Fruit fly (Drosophila melanogaster) whole organism, prepupa: ENCODE measurements around the gene CG8034.

Experiments used
- CG10631 ChIP-seq: fragments of 200-800 bp; sonication (Bioruptor generic); optimal IDR thresholded peaks from 2 replicates; lab custom pipeline; 2016; ENCODE audit warnings: missing biosample characterization, missing genetic modification characterization
- CG10669 ChIP-seq: fragments of 200-800 bp; sonication (Bioruptor generic); optimal IDR thresholded peaks from 3 replicates; lab custom pipeline; 2018; ENCODE audit warnings: missing biosample characterization, mild to moderate bottlenecking, missing genetic modification characterization, moderate library complexity
- CG3032 ChIP-seq: fragments of 200-800 bp; optimal IDR thresholded peaks from 2 replicates; lab custom pipeline; 2019; ENCODE audit warnings: missing biosample characterization, mild to moderate bottlenecking, missing genetic modification characterization, moderate library complexity
- CG31627 ChIP-seq: fragments of 200-800 bp; sonication (Bioruptor generic); optimal IDR thresholded peaks from 3 replicates; lab custom pipeline; 2016; ENCODE audit warnings: missing biosample characterization, missing genetic modification characterization
- CG34406 ChIP-seq: fragments of 200-800 bp; sonication (Bioruptor generic); optimal IDR thresholded peaks from 3 replicates; lab custom pipeline; 2016; ENCODE audit warnings: missing biosample characterization, missing genetic modification characterization
- CG4318 ChIP-seq: fragments of 200-800 bp; sonication (Bioruptor generic); optimal IDR thresholded peaks from 3 replicates; lab custom pipeline; 2017; ENCODE audit warnings: missing biosample characterization, mild to moderate bottlenecking, missing genetic modification characterization
- CG6163 ChIP-seq: fragments of 200-800 bp; sonication (Bioruptor generic); IDR thresholded peaks from 3 replicates; pipeline ENCODE4 v1.3.6; 2022; ENCODE audit warnings: missing biosample characterization, missing genetic modification characterization
- CG6276 ChIP-seq: fragments of 200-800 bp; sonication (Bioruptor generic); optimal IDR thresholded peaks from 2 replicates; lab custom pipeline; 2017; ENCODE audit warnings: missing biosample characterization, mild to moderate bottlenecking, missing genetic modification characterization
- CG6792 ChIP-seq: fragments of 200-800 bp; sonication (Bioruptor generic); optimal IDR thresholded peaks from 3 replicates; lab custom pipeline; 2016; ENCODE audit warnings: missing biosample characterization, missing genetic modification characterization
- CG6808 ChIP-seq: fragments of 200-800 bp; sonication (Bioruptor generic); optimal IDR thresholded peaks from 3 replicates; lab custom pipeline; 2017; ENCODE audit warnings: missing biosample characterization, missing genetic modification characterization, mild to moderate bottlenecking, moderate library complexity, missing genetic modification reagents
- CG8632 ChIP-seq: fragments of 200-800 bp; sonication (Bioruptor generic); optimal IDR thresholded peaks from 3 replicates; lab custom pipeline; 2016; ENCODE audit warnings: missing biosample characterization, missing genetic modification characterization
- CG9139 ChIP-seq: fragments of 200-800 bp; sonication (Bioruptor generic); optimal IDR thresholded peaks from 3 replicates; lab custom pipeline; 2017; ENCODE audit warnings: missing biosample characterization, mild to moderate bottlenecking, missing genetic modification characterization
- Eip75B ChIP-seq: fragments of 200-800 bp; sonication (Bioruptor generic); optimal IDR thresholded peaks from 3 replicates; lab custom pipeline; 2016; ENCODE audit warnings: missing biosample characterization, missing genetic modification characterization
- Eip78C ChIP-seq: fragments of 200-800 bp; sonication (Bioruptor generic); peaks from one replicate; lab custom pipeline; 2016; ENCODE audit warnings: missing biosample characterization, missing genetic modification characterization
- Ets21C ChIP-seq: fragments of 200-800 bp; sonication (Bioruptor generic); optimal IDR thresholded peaks from 3 replicates; lab custom pipeline; 2016; ENCODE audit warnings: missing biosample characterization, missing genetic modification characterization
- Ets96B ChIP-seq: fragments of 200-800 bp; optimal IDR thresholded peaks from 2 replicates; lab custom pipeline; 2019; ENCODE audit warnings: missing biosample characterization, mild to moderate bottlenecking, missing genetic modification characterization, moderate library complexity
- Hr38 ChIP-seq: sonication (Bioruptor generic); optimal IDR thresholded peaks from 2 replicates; lab custom pipeline; 2016; ENCODE audit warnings: missing biosample characterization, missing genetic modification characterization
- Hr39 ChIP-seq: fragments of 200-800 bp; sonication (Bioruptor generic); optimal IDR thresholded peaks from 2 replicates; lab custom pipeline; 2016; ENCODE audit warnings: missing biosample characterization, missing genetic modification characterization
- Hr4 ChIP-seq: fragments of 200-800 bp; sonication (Bioruptor generic); optimal IDR thresholded peaks from 3 replicates; lab custom pipeline; 2016; ENCODE audit warnings: missing biosample characterization, missing genetic modification characterization
- Met ChIP-seq: fragments of 200-800 bp; sonication (Bioruptor generic); optimal IDR thresholded peaks from 3 replicates; lab custom pipeline; 2016; ENCODE audit warnings: missing biosample characterization, missing genetic modification characterization
- Smox ChIP-seq: fragments of 200-800 bp; sonication (Bioruptor generic); optimal IDR thresholded peaks from 3 replicates; lab custom pipeline; 2016; ENCODE audit warnings: missing biosample characterization, missing genetic modification characterization
- Sox14 ChIP-seq: fragments of 200-800 bp; sonication (Bioruptor generic); optimal IDR thresholded peaks from 3 replicates; lab custom pipeline; 2016; ENCODE audit warnings: missing biosample characterization, missing genetic modification characterization
- Sox15 ChIP-seq: fragments of 200-800 bp; sonication (Bioruptor generic); optimal IDR thresholded peaks from 3 replicates; lab custom pipeline; 2016; ENCODE audit warnings: missing biosample characterization, missing genetic modification characterization
- achi ChIP-seq: fragments of 200-800 bp; sonication (Bioruptor generic); optimal IDR thresholded peaks from 3 replicates; lab custom pipeline; 2016; ENCODE audit warnings: missing biosample characterization, missing genetic modification characterization
- acj6 ChIP-seq: fragments of 200-800 bp; sonication (Bioruptor generic); optimal IDR thresholded peaks from 3 replicates; lab custom pipeline; 2016; ENCODE audit warnings: missing biosample characterization, missing genetic modification characterization
- cyc ChIP-seq: fragments of 200-800 bp; sonication (Bioruptor generic); optimal IDR thresholded peaks from 3 replicates; lab custom pipeline; 2016; ENCODE audit warnings: missing biosample characterization, missing genetic modification characterization
- dac ChIP-seq: fragments of 200-800 bp; sonication (Bioruptor generic); optimal IDR thresholded peaks from 2 replicates; lab custom pipeline; 2017; ENCODE audit warnings: missing biosample characterization, mild to moderate bottlenecking, missing genetic modification characterization
- dsx ChIP-seq: fragments of 200-800 bp; optimal IDR thresholded peaks from 3 replicates; lab custom pipeline; 2019; ENCODE audit warnings: missing biosample characterization, mild to moderate bottlenecking, missing genetic modification characterization, moderate library complexity; ENCODE audit not compliant: poor library complexity, severe bottlenecking
- eg ChIP-seq: fragments of 200-800 bp; sonication (Bioruptor generic); IDR thresholded peaks from 3 replicates; pipeline ENCODE4 v1.3.6; 2022; ENCODE audit warnings: missing biosample characterization, missing genetic modification characterization
- esn ChIP-seq: fragments of 200-800 bp; sonication (Bioruptor generic); optimal IDR thresholded peaks from 2 replicates; lab custom pipeline; 2016; ENCODE audit warnings: missing biosample characterization, mild to moderate bottlenecking, missing genetic modification characterization, moderate library complexity
- salr ChIP-seq, 2 experiments: fragments of 200-800 bp; sonication (Bioruptor generic); optimal IDR thresholded peaks; 3 replicates each; lab custom pipeline; 2016 to 2018; ENCODE audit warnings: missing biosample characterization in 2 of 2, missing genetic modification characterization in 2 of 2, mild to moderate bottlenecking in 1 of 2
- ss ChIP-seq, 2 experiments: fragments of 200-800 bp; sonication (Bioruptor generic); optimal IDR thresholded peaks; 2 replicates in 1 of 2; 3 replicates in 1 of 2; lab custom pipeline; 2017 to 2018; ENCODE audit warnings: mild to moderate bottlenecking in 2 of 2, missing biosample characterization in 2 of 2, missing genetic modification characterization in 2 of 2, moderate library complexity in 1 of 2
- svp ChIP-seq: fragments of 200-800 bp; sonication (Bioruptor generic); peaks from one replicate; lab custom pipeline; 2016; ENCODE audit warnings: missing biosample characterization, missing genetic modification characterization
- topi ChIP-seq: fragments of 200-800 bp; sonication (Bioruptor generic); optimal IDR thresholded peaks from 3 replicates; lab custom pipeline; 2016; ENCODE audit warnings: missing biosample characterization, missing genetic modification characterization

CG8034 gene

DNA sequence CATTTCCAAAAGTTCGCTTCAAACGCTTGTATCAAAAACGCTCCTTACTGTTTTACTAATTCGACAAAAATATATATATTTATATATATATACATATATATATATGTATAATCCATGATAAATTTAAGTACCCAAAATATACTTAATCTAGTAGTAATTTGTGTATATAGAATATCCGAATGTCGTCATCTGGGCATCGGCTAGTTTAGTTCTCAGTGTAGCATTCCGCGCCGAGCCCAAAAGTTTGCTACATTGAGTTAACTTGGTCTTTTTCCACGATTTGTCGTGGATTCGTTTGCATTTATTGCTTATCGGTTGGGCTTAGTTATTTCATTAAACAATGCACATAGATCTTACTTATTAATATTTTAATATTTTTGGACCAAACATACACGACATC, 16.7 kb downstream of the CG8034 start (continued):
- TF ChIP-seq CG6808 (GFP tag; lab: Kevin White, UChicago) (no peak), achi (peak; percentile 31), CG34406 (GFP tag; lab: Kevin White, UChicago) (peak; percentile 67)

DNA sequence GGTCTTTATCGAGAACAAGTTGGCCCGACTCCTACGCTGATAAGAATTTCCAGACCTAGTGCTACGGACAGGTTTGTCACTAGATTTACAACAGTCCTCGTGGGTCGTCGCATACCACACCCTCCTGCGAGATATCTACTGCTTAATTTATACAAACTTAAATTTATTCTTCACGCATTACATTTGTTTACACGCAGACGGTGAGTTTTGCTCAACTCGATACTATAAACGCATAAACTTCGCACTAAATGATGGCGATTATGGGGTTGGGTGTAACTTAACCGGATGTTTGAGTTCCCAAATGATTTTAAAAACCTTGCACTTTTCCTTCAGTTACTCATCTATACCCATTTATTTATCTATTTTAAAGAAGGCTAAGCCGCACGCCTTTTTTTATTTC, 17.3 kb downstream of the CG8034 start:
- TF ChIP-seq Hr39 (no peak), Eip78C (GFP tag; lab: Kevin White, UChicago) (no peak), CG8632 (GFP tag; lab: Kevin White, UChicago) (no peak)
- TF ChIP-seq, all 60 proteins: peak for 0

- TF ChIP-seq achi = no peak
- TF ChIP-seq Eip78C (GFP tag; lab: Kevin White, UChicago) = no peak
- no peak for TF ChIP-seq Met (GFP tag; lab: Kevin White, UChicago)
- no peak for TF ChIP-seq dsx (GFP tag; lab: Kevin White, UChicago)
- TF ChIP-seq CG10669 (GFP tag; lab: Kevin White, UChicago) = no peak
- TF ChIP-seq CG9139 (GFP tag; lab: Kevin White, UChicago) = no peak
- TF ChIP-seq Sox15 = no peak
- TF ChIP-seq Ets96B (tag; lab: Kevin White, UChicago) = no peak
- no peak for TF ChIP-seq eg (GFP tag; lab: Robert Waterston, UW)
- TF ChIP-seq CG6276 (GFP tag; lab: Kevin White, UChicago) = no peak
- TF ChIP-seq cyc (GFP tag; lab: Kevin White, UChicago) = no peak
- no peak for TF ChIP-seq CG8632 (GFP tag; lab: Kevin White, UChicago)
- no peak for TF ChIP-seq CG34406 (GFP tag; lab: Kevin White, UChicago)
- TF ChIP-seq topi (GFP tag; lab: Kevin White, UChicago) = no peak
- no peak for TF ChIP-seq Hr38 (GFP tag; lab: Kevin White, UChicago)
- no peak for TF ChIP-seq CG4318
- no peak for TF ChIP-seq CG6163 (GFP tag; lab: Robert Waterston, UW)
- TF ChIP-seq dac (GFP tag; lab: Kevin White, UChicago) = no peak
- no peak for TF ChIP-seq CG6792
- no peak for TF ChIP-seq CG31627 (GFP tag; lab: Kevin White, UChicago)
These were observed 17.7 kb downstream of the CG8034 start, which contains the start of gene CG8028 for dm6 chrX:19280249-19280648. Gene CG8028, minus strand, starts transcription at chrX:19280349.

DNA sequence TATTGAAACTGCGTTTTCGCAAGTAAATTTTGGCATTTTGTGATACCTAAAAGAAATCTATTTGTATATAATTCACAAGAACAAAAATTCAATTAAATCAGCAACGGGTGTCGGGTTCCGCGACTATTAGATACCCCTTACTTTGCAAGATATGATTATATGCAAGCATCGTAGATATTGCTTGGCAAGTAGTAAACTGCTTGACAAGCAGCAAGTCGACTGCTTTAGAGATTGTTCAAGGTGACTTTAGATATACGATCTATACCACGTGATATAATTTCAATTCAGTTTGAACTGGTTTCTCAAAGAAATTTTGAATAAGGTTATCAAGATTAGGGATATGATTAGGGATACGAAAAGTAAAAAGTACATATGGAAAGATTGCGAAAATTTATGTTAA, 19.6 kb downstream of the CG8034 start:
- TF ChIP-seq salr (GFP tag; optimal IDR thresholded peaks at IDR 0.05; lab: Kevin White, UChicago) (no peak), CG10631 (GFP tag; lab: Kevin White, UChicago) (no peak), CG10669 (GFP tag; lab: Kevin White, UChicago) (no peak), CG3032 (tag; lab: Kevin White, UChicago) (no peak), Ets96B (tag; lab: Kevin White, UChicago) (no peak), Smox (GFP tag; lab: Kevin White, UChicago) (no peak), ss (GFP tag; optimal IDR thresholded peaks at IDR 0.05; lab: Kevin White, UChicago) (no peak), Hr4 (GFP tag; lab: Kevin White, UChicago) (no peak), Sox14 (no peak), CG31627 (GFP tag; lab: Kevin White, UChicago) (no peak), Ets21C (GFP tag; lab: Kevin White, UChicago) (no peak), achi (no peak), esn (GFP tag; lab: Kevin White, UChicago) (no peak), Eip75B (GFP tag; lab: Kevin White, UChicago) (no peak), svp (no peak)

- TF ChIP-seq Eip78C (GFP tag; lab: Kevin White, UChicago) (peak; percentile 34), acj6 (GFP tag; lab: Kevin White, UChicago) (no peak)
These were observed 21.4 kb downstream of the CG8034 start, which contains the start of the genes CG32537 and CG32536 for dm6 chrX:19276489-19277117. Gene CG32537, minus strand, starts transcription at chrX:19276539. Gene CG32536, minus strand, starts transcription at chrX:19276898.
